1 fruit fly cellular context compared by ENCODE assay signal in genomic region chr2L:18504881-18505280, dm6.
TF ChIP-seq lines count a peak whose summit lies in the region.

No protein-coding gene starts in this region.

TF ChIP-seq in whole organism, embryonic, 481 proteins besides CTCF, POLR2A, EP300 and RAD21 (continued from another document and continues in another):
- TF ChIP-seq HLH3B (GFP tag; IDR thresholded peaks at IDR 0.05; lab: Robert Waterston, UW) (peak; percentile 50; the same call in 1 of the 2 replicates), Dbx (GFP tag; IDR thresholded peaks at IDR 0.05; lab: Robert Waterston, UW) (no peak), CG4404 (GFP tag; IDR thresholded peaks at IDR 0.05; lab: Robert Waterston, UW) (peak; percentile 67), CG15514 (GFP tag; optimal IDR thresholded peaks at IDR 0.05; lab: Kevin White, UChicago) (no peak), CG8359 (GFP tag; optimal IDR thresholded peaks at IDR 0.05; lab: Kevin White, UChicago; ENCODE audit: borderline replicate concordance) (peak; percentile 33), fd96Cb (tag; optimal IDR thresholded peaks at IDR 0.05; lab: Kevin White, UChicago) (peak; percentile 44), lmd (GFP tag; IDR thresholded peaks at IDR 0.05; lab: Robert Waterston, UW) (peak; percentile 49), aop (GFP tag; IDR thresholded peaks at IDR 0.05; lab: Robert Waterston, UW) (no peak), jumu (GFP tag; optimal IDR thresholded peaks at IDR 0.05; lab: Kevin White, UChicago) (peak; percentile 19), CG6272 (GFP tag; IDR thresholded peaks at IDR 0.05; lab: Robert Waterston, UW) (0 out of 2 replicates have a peak, but pooled peaks have one; percentile 19), Poxn (GFP tag; IDR thresholded peaks at IDR 0.05; lab: Robert Waterston, UW) (no peak), unpg (GFP tag; optimal IDR thresholded peaks at IDR 0.05; lab: Kevin White, UChicago) (peak; percentile 69), zfh1 (GFP tag; IDR thresholded peaks at IDR 0.05; lab: Robert Waterston, UW) (peak; percentile 64; the same call in 2 of the 3 replicates), dmrt11E (tag; optimal IDR thresholded peaks at IDR 0.05; lab: Kevin White, UChicago) (peak; percentile 84), CG11093 (GFP tag; IDR thresholded peaks at IDR 0.05; lab: Robert Waterston, UW) (peak; percentile 57; the same call in 2 of the 3 replicates), prd (optimal IDR thresholded peaks at IDR 0.05; lab: Kevin White, UChicago) (no peak), prd (GFP tag; IDR thresholded peaks at IDR 0.05; lab: Robert Waterston, UW) (peak; percentile 78; the same call in 2 of the 3 replicates), CoRest (tag; optimal IDR thresholded peaks at IDR 0.05; lab: Kevin White, UChicago) (peak; percentile 44), fd102C (GFP tag; optimal IDR thresholded peaks at IDR 0.05; lab: Kevin White, UChicago) (peak; percentile 2), Side (GFP tag; optimal IDR thresholded peaks at IDR 0.05; lab: Kevin White, UChicago) (peak; percentile 43), Mes4 (GFP tag; optimal IDR thresholded peaks at IDR 0.05; lab: Kevin White, UChicago) (peak; percentile 28), crp (GFP tag; optimal IDR thresholded peaks at IDR 0.05; lab: Kevin White, UChicago) (no peak), CG12942 (GFP tag; optimal IDR thresholded peaks at IDR 0.05; lab: Kevin White, UChicago) (no peak), bbx (GFP tag; IDR thresholded peaks at IDR 0.05; lab: Robert Waterston, UW; ENCODE audit: partially characterized antibody) (no peak), CG30431 (GFP tag; optimal IDR thresholded peaks at IDR 0.05; lab: Kevin White, UChicago) (peak; percentile 49), CG10979 (tag; optimal IDR thresholded peaks at IDR 0.05; lab: Kevin White, UChicago) (peak; percentile 69), pho (GFP tag; optimal IDR thresholded peaks at IDR 0.05; lab: Kevin White, UChicago) (no peak), ind (GFP tag; optimal IDR thresholded peaks at IDR 0.05; lab: Kevin White, UChicago) (no peak), CG12391 (tag; optimal IDR thresholded peaks at IDR 0.05; lab: Kevin White, UChicago) (peak; percentile 72), stwl (tag; optimal IDR thresholded peaks at IDR 0.05; lab: Kevin White, UChicago) (peak; percentile 4), dpn (GFP tag; optimal IDR thresholded peaks at IDR 0.05; lab: Kevin White, UChicago) (peak; percentile 26 to 48), NC2α (GFP tag; optimal IDR thresholded peaks at IDR 0.05; lab: Kevin White, UChicago) (peak; percentile 3), bcd (GFP tag; optimal IDR thresholded peaks at IDR 0.05; lab: Kevin White, UChicago) (peak; percentile 42), CG17802 (tag; optimal IDR thresholded peaks at IDR 0.05; lab: Kevin White, UChicago) (no peak), Hr3 (GFP tag; optimal IDR thresholded peaks at IDR 0.05; lab: Kevin White, UChicago) (peak; percentile 49), ttk (GFP tag; IDR thresholded peaks at IDR 0.05; lab: Robert Waterston, UW) (peak; percentile 60; the same call in 1 of the 2 replicates), Kr (GFP tag; optimal IDR thresholded peaks at IDR 0.05; lab: Kevin White, UChicago) (no peak), Max (GFP tag; optimal IDR thresholded peaks at IDR 0.05; lab: Kevin White, UChicago) (peak; percentile 17), esg (GFP tag; conservative IDR thresholded peaks at IDR 0.05; lab: Robert Waterston, UW) (peak; percentile 58), fu2 (GFP tag; optimal IDR thresholded peaks at IDR 0.05; lab: Kevin White, UChicago) (no peak), CG10959 (GFP tag; IDR thresholded peaks at IDR 0.05; lab: Robert Waterston, UW) (peak; percentile 59; the same call in 1 of the 2 replicates), HLH4C (GFP tag; IDR thresholded peaks at IDR 0.05; lab: Robert Waterston, UW; ENCODE audit: partially characterized antibody) (no peak), zen (tag; optimal IDR thresholded peaks at IDR 0.05; lab: Kevin White, UChicago) (peak; percentile 20), tap (tag; optimal IDR thresholded peaks at IDR 0.05; lab: Kevin White, UChicago) (peak; percentile 46), Usf (GFP tag; optimal IDR thresholded peaks at IDR 0.05; lab: Kevin White, UChicago) (peak; percentile 20), slou (GFP tag; optimal IDR thresholded peaks at IDR 0.05; lab: Kevin White, UChicago) (no peak), jigr1 (GFP tag; IDR thresholded peaks at IDR 0.05; lab: Robert Waterston, UW) (0 out of 3 replicates have a peak, but pooled peaks have one; percentile 49), ewg (GFP tag; optimal IDR thresholded peaks at IDR 0.05; lab: Kevin White, UChicago) (peak; percentile 38), CG12659 (GFP tag; optimal IDR thresholded peaks at IDR 0.05; lab: Kevin White, UChicago) (peak; percentile 23), Oli (tag; optimal IDR thresholded peaks at IDR 0.05; lab: Kevin White, UChicago) (peak; percentile 46), phol (tag; optimal IDR thresholded peaks at IDR 0.05; lab: Kevin White, UChicago) (peak; percentile 74), Chrac-16 (GFP tag; optimal IDR thresholded peaks at IDR 0.05; lab: Kevin White, UChicago) (peak; percentile 48), vvl (GFP tag; IDR thresholded peaks at IDR 0.05; lab: Robert Waterston, UW) (peak; percentile 81), hkb (optimal IDR thresholded peaks at IDR 0.05; lab: Kevin White, UChicago) (no peak), hkb (GFP tag; IDR thresholded peaks at IDR 0.05; lab: Robert Waterston, UW) (peak; percentile 71), nom (GFP tag; optimal IDR thresholded peaks at IDR 0.05; lab: Kevin White, UChicago) (peak; percentile 23), NFAT (GFP tag; IDR thresholded peaks at IDR 0.05; lab: Robert Waterston, UW) (no peak), CG8290 (GFP tag; optimal IDR thresholded peaks at IDR 0.05; lab: Kevin White, UChicago) (no peak), CG8290 (tag; optimal IDR thresholded peaks at IDR 0.05; lab: Kevin White, UChicago) (peak in 1 of 2 experiments; percentile 39), lola (GFP tag; optimal IDR thresholded peaks at IDR 0.05; lab: Kevin White, UChicago) (peak in 1 of 3 experiments; percentile 71), E2f1 (GFP tag; IDR thresholded peaks at IDR 0.05; lab: Robert Waterston, UW) (peak; percentile 59; the same call in 1 of the 2 replicates), jing (GFP tag; optimal IDR thresholded peaks at IDR 0.05; lab: Kevin White, UChicago) (peak; percentile 53), twi (tag; optimal IDR thresholded peaks at IDR 0.05; lab: Kevin White, UChicago) (peak; percentile 97), lilli (GFP tag; optimal IDR thresholded peaks at IDR 0.05; lab: Kevin White, UChicago) (peak; percentile 32), Sry-δ (GFP tag; optimal IDR thresholded peaks at IDR 0.05; lab: Kevin White, UChicago) (no peak), CG1233 (GFP tag; optimal IDR thresholded peaks at IDR 0.05; lab: Kevin White, UChicago) (peak; percentile 23), Blimp-1 (GFP tag; optimal IDR thresholded peaks at IDR 0.05; lab: Kevin White, UChicago) (peak; percentile 52), al (GFP tag; IDR thresholded peaks at IDR 0.05; lab: Robert Waterston, UW) (peak; percentile 31; the same call in 1 of the 2 replicates), CG13775 (GFP tag; optimal IDR thresholded peaks at IDR 0.05; lab: Kevin White, UChicago) (peak; percentile 56), Hr51 (GFP tag; optimal IDR thresholded peaks at IDR 0.05; lab: Kevin White, UChicago) (peak in 1 of 2 experiments; percentile 69), CG6654 (GFP tag; optimal IDR thresholded peaks at IDR 0.05; lab: Kevin White, UChicago) (no peak), Rx (GFP tag; IDR thresholded peaks at IDR 0.05; lab: Robert Waterston, UW) (peak; percentile 15; the same call in 1 of the 2 replicates), bab2 (GFP tag; optimal IDR thresholded peaks at IDR 0.05; lab: Kevin White, UChicago) (peak; percentile 11), Ets65A (GFP tag; lab: Kevin White, UChicago) (no peak), Atf3 (GFP tag; optimal IDR thresholded peaks at IDR 0.05; lab: Kevin White, UChicago) (peak; percentile 50), D19B (GFP tag; optimal IDR thresholded peaks at IDR 0.05; lab: Kevin White, UChicago) (no peak), sima (GFP tag; optimal IDR thresholded peaks at IDR 0.05; lab: Kevin White, UChicago) (no peak), Ssrp (tag; optimal IDR thresholded peaks at IDR 0.05; lab: Kevin White, UChicago) (peak; percentile 55), Pdp1 (GFP tag; optimal IDR thresholded peaks at IDR 0.05; lab: Kevin White, UChicago) (peak in 1 of 2 experiments; percentile 41), Sox102F (GFP tag; optimal IDR thresholded peaks at IDR 0.05; lab: Kevin White, UChicago) (peak; percentile 73), stc (GFP tag; IDR thresholded peaks at IDR 0.05; lab: Robert Waterston, UW) (peak; percentile 75), CG1603 (tag; optimal IDR thresholded peaks at IDR 0.05; lab: Kevin White, UChicago) (peak; percentile 74), sqz (GFP tag; optimal IDR thresholded peaks at IDR 0.05; lab: Kevin White, UChicago) (no peak), pan (optimal IDR thresholded peaks at IDR 0.05; lab: Kevin White, UChicago) (no peak), pan (GFP tag; optimal IDR thresholded peaks at IDR 0.05 in 1 of 2, IDR thresholded peaks at IDR 0.05 in 1 of 2) (peak in 1 of 2 experiments; percentile 58), Fer3 (tag; optimal IDR thresholded peaks at IDR 0.05; lab: Kevin White, UChicago) (peak; percentile 28), CG4707 (GFP tag; optimal IDR thresholded peaks at IDR 0.05; lab: Kevin White, UChicago) (no peak), Xbp1 (GFP tag; optimal IDR thresholded peaks at IDR 0.05; lab: Kevin White, UChicago) (peak; percentile 54), org-1 (GFP tag; optimal IDR thresholded peaks at IDR 0.05; lab: Kevin White, UChicago) (peak; percentile 12), seq (GFP tag; IDR thresholded peaks at IDR 0.05; lab: Robert Waterston, UW) (peak; percentile 48; the same call in 1 of the 2 replicates), CG8765 (GFP tag; IDR thresholded peaks at IDR 0.05; lab: Robert Waterston, UW) (no peak), CG11504 (tag; optimal IDR thresholded peaks at IDR 0.05; lab: Kevin White, UChicago) (peak; percentile 52), PHDP (tag; optimal IDR thresholded peaks at IDR 0.05; lab: Kevin White, UChicago) (peak; percentile 53), CG12155 (GFP tag; optimal IDR thresholded peaks at IDR 0.05; lab: Kevin White, UChicago) (peak; percentile 22), CG10209 (GFP tag; optimal IDR thresholded peaks at IDR 0.05; lab: Kevin White, UChicago) (peak; percentile 33), Ada2b (GFP tag; IDR thresholded peaks at IDR 0.05; lab: Robert Waterston, UW) (peak; percentile 8; the same call in 1 of the 2 replicates), Hsf (GFP tag; optimal IDR thresholded peaks at IDR 0.05; lab: Kevin White, UChicago) (peak; percentile 60), Hr39 (optimal IDR thresholded peaks at IDR 0.05; lab: Kevin White, UChicago) (no peak), Spps (tag; optimal IDR thresholded peaks at IDR 0.05; lab: Kevin White, UChicago) (peak; percentile 4), sens (GFP tag; lab: Kevin White, UChicago) (peak; percentile 91), CG5180 (GFP tag; optimal IDR thresholded peaks at IDR 0.05; lab: Kevin White, UChicago) (peak; percentile 16), crol (GFP tag; IDR thresholded peaks at IDR 0.05; lab: Robert Waterston, UW) (peak; percentile 57; the same call in 1 of the 2 replicates), H15 (GFP tag; IDR thresholded peaks at IDR 0.05; lab: Robert Waterston, UW) (peak; percentile 21; the same call in 1 of the 3 replicates), ara (GFP tag; IDR thresholded peaks at IDR 0.05; lab: Robert Waterston, UW) (peak; percentile 83), br (optimal IDR thresholded peaks at IDR 0.05; lab: Kevin White, UChicago) (no peak), ken (GFP tag; IDR thresholded peaks at IDR 0.05; lab: Robert Waterston, UW) (0 out of 3 replicates have a peak, but pooled peaks have one; percentile 27), Drgx (GFP tag; IDR thresholded peaks at IDR 0.05; lab: Robert Waterston, UW) (peak; percentile 80), CG15479 (GFP tag; optimal IDR thresholded peaks at IDR 0.05; lab: Kevin White, UChicago) (no peak), Hmr (GFP tag; optimal IDR thresholded peaks at IDR 0.05; lab: Kevin White, UChicago) (peak; percentile 15), D19A (tag; optimal IDR thresholded peaks at IDR 0.05; lab: Kevin White, UChicago) (peak; percentile 50), sisA (GFP tag; IDR thresholded peaks at IDR 0.05; lab: Robert Waterston, UW) (no peak; the same call in 1 of the 2 replicates), CG4360 (GFP tag; IDR thresholded peaks at IDR 0.05; lab: Robert Waterston, UW) (peak; percentile 38; the same call in 1 of the 2 replicates), CG12219 (GFP tag; optimal IDR thresholded peaks at IDR 0.05; lab: Kevin White, UChicago) (peak; percentile 40), HmgD (GFP tag; optimal IDR thresholded peaks at IDR 0.05; lab: Kevin White, UChicago) (peak; percentile 2), CG11398 (GFP tag; optimal IDR thresholded peaks at IDR 0.05; lab: Kevin White, UChicago) (peak; percentile 13), Atf-2 (GFP tag; optimal IDR thresholded peaks at IDR 0.05; lab: Kevin White, UChicago) (peak; percentile 2), ac (GFP tag; optimal IDR thresholded peaks at IDR 0.05; lab: Kevin White, UChicago) (peak; percentile 57), nerfin-1 (tag; optimal IDR thresholded peaks at IDR 0.05; lab: Kevin White, UChicago) (peak; percentile 19), CG6254 (GFP tag; optimal IDR thresholded peaks at IDR 0.05; lab: Kevin White, UChicago) (peak; percentile 44), Sox100B (GFP tag; optimal IDR thresholded peaks at IDR 0.05; lab: Kevin White, UChicago) (peak; percentile 12), CG2678 (tag; optimal IDR thresholded peaks at IDR 0.05; lab: Kevin White, UChicago) (peak; percentile 57), CG18262 (tag; optimal IDR thresholded peaks at IDR 0.05; lab: Kevin White, UChicago) (peak; percentile 74), CG2875 (GFP tag; optimal IDR thresholded peaks at IDR 0.05; lab: Kevin White, UChicago) (peak; percentile 61), CG17385 (GFP tag; optimal IDR thresholded peaks at IDR 0.05; lab: Kevin White, UChicago) (peak; percentile 24), sens-2 (GFP tag; IDR thresholded peaks at IDR 0.05; lab: Robert Waterston, UW) (0 out of 2 replicates have a peak, but pooled peaks have one; percentile 5), HHEX (GFP tag; optimal IDR thresholded peaks at IDR 0.05; lab: Kevin White, UChicago) (peak; percentile 27), CG3163 (GFP tag; optimal IDR thresholded peaks at IDR 0.05; lab: Kevin White, UChicago) (peak; percentile 10), pum (GFP tag; optimal IDR thresholded peaks at IDR 0.05; lab: Kevin White, UChicago) (peak; percentile 20), Atf6 (GFP tag; IDR thresholded peaks at IDR 0.05; lab: Robert Waterston, UW) (peak; percentile 41; the same call in 1 of the 2 replicates)
